Worm (Caenorhabditis elegans): ENCODE results near the gene kup-1.
A peak's percentile ranks its signal among the peaks of the same experiment; 100 is the strongest.

kup-1 gene

ce11 chrV:11990511-11991127 is 50.1 kb downstream of the kup-1 start:
- TF ChIP-seq him-1 (tag; optimal IDR thresholded peaks at IDR 0.05) = no peak
- TF ChIP-seq W03F9.2 (tag; optimal IDR thresholded peaks at IDR 0.05) = no peak
- TF ChIP-seq dao-5 (tag; optimal IDR thresholded peaks at IDR 0.05) = no peak

DNA sequence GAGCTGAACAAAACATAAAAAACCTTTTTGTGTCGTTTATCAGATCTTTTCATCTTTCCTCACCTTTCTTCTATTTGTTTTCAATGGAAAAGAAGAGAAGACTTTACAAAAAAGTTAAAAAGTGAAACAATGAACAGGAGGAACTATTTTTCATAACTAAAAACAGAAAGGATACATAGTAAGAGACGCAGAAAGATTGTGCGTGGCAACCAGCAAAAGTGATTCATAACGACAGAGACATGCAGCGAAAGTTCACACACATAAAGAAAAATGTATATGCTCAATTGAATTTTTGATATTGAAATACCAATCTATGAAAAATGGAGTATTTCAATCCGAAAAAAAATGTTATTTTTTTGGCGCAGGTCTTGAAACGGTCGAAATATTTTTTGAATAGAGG is 50.8 kb downstream of the kup-1 start:
- no peak for TF ChIP-seq dao-5 (tag; optimal IDR thresholded peaks at IDR 0.05)
- TF ChIP-seq W03F9.2 (tag; optimal IDR thresholded peaks at IDR 0.05) = no peak
- TF ChIP-seq him-1 (tag; optimal IDR thresholded peaks at IDR 0.05) = no peak

ce11 chrV:11986078-11986869 is 54.4 kb downstream of the kup-1 start:
- TF ChIP-seq dao-5 (tag; optimal IDR thresholded peaks at IDR 0.05) (no peak), him-1 (tag; optimal IDR thresholded peaks at IDR 0.05) (no peak), W03F9.2 (tag; optimal IDR thresholded peaks at IDR 0.05) (no peak)

ce11 chrV:11985384-11985783 is 55.3 kb downstream of the kup-1 start, which contains the start of gene mans-2:
TSS of gene mans-2 (minus strand) at chrV:11985484.
- TF ChIP-seq him-1 (tag; optimal IDR thresholded peaks at IDR 0.05) (no peak), W03F9.2 (tag; optimal IDR thresholded peaks at IDR 0.05) (no peak), dao-5 (tag; optimal IDR thresholded peaks at IDR 0.05) (no peak)

ce11 chrV:11982309-11982708 is 58.4 kb downstream of the kup-1 start, which contains the start of gene rpt-1:
TSS of gene rpt-1 (minus strand) at chrV:11982397.
- peak; percentile 68 for TF ChIP-seq W03F9.2 (tag; optimal IDR thresholded peaks at IDR 0.05)
- TF ChIP-seq dao-5 (tag; optimal IDR thresholded peaks at IDR 0.05) = no peak

Measured in whole organism, L4/young adult.